Worm (Caenorhabditis elegans) whole organism, L3 larva: ENCODE results near the gene F22E5.6.
"Not testable (repeated sequence)": the region's sequence is repeated elsewhere in the genome, so short reads cannot be mapped to it uniquely, and the experiment has no call there.

Source experiments
- ZK546.5 ChIP-seq: sonication (generic microtip); optimal IDR thresholded peaks from 2 replicates; lab custom pipeline; 2017; ENCODE audit warnings: missing biosample characterization, missing genetic modification characterization
- aly-2 ChIP-seq: fragments of 150-350 bp; optimal IDR thresholded peaks from 2 replicates; lab custom pipeline; 2014; ENCODE audit warnings: missing biosample characterization, missing genetic modification characterization
- ama-1 ChIP-seq: fragments of 150-350 bp; optimal IDR thresholded peaks from 2 replicates; lab custom pipeline; 2018
- ceh-16 ChIP-seq: sonication (generic microtip); optimal IDR thresholded peaks from 2 replicates; lab custom pipeline; 2017; ENCODE audit warnings: missing biosample characterization, missing genetic modification characterization
- ceh-28 ChIP-seq: fragments of 150-350 bp; optimal IDR thresholded peaks from 2 replicates; lab custom pipeline; 2014; ENCODE audit warnings: missing biosample characterization, missing genetic modification reagents, missing genetic modification characterization
- ceh-82 ChIP-seq: fragments of 150-350 bp; optimal IDR thresholded peaks from 2 replicates; lab custom pipeline; 2014; ENCODE audit warnings: missing biosample characterization, missing genetic modification characterization
- egl-5 ChIP-seq: fragments of 150-350 bp; optimal IDR thresholded peaks from 2 replicates; lab custom pipeline; 2017; ENCODE audit warnings: missing biosample characterization, missing genetic modification reagents, missing genetic modification characterization, inconsistent platforms
- elt-1 ChIP-seq: fragments of 150-350 bp; optimal IDR thresholded peaks from 2 replicates; lab custom pipeline; 2014; ENCODE audit warnings: missing biosample characterization, missing genetic modification characterization
- elt-2 ChIP-seq: sonication (generic microtip); optimal IDR thresholded peaks from 2 replicates; lab custom pipeline; 2016; ENCODE audit warnings: missing genetic modification reagents, mild to moderate bottlenecking, missing genetic modification characterization, missing compliant biosample characterization
- elt-3 ChIP-seq, 3 experiments: fragments of 150-350 bp in 1 of 3; sonication (generic microtip) in 2 of 3; optimal IDR thresholded peaks; 2 replicates in 2 of 3; 4 replicates in 1 of 3; lab custom pipeline; 2014 to 2017; ENCODE audit warnings: missing biosample characterization in 3 of 3, missing genetic modification characterization in 3 of 3
- eor-1 ChIP-seq, 2 experiments: fragments of 150-350 bp; optimal IDR thresholded peaks; 2 replicates each; lab custom pipeline; 2014 to 2018; ENCODE audit warnings: missing biosample characterization in 2 of 2, missing genetic modification characterization in 2 of 2
- hmg-11 ChIP-seq: sonication (generic microtip); optimal IDR thresholded peaks from 2 replicates; lab custom pipeline; 2016; ENCODE audit warnings: missing genetic modification characterization, missing compliant biosample characterization
- jun-1 ChIP-seq: fragments of 150-350 bp; optimal IDR thresholded peaks from 2 replicates; lab custom pipeline; 2014; ENCODE audit warnings: missing biosample characterization, missing genetic modification reagents, missing genetic modification characterization
- lin-15B ChIP-seq: fragments of 150-350 bp; optimal IDR thresholded peaks from 2 replicates; lab custom pipeline; 2014; ENCODE audit warnings: missing biosample characterization, missing genetic modification characterization
- mdl-1 ChIP-seq: fragments of 150-350 bp; optimal IDR thresholded peaks from 2 replicates; lab custom pipeline; 2014; ENCODE audit warnings: missing biosample characterization, missing genetic modification characterization
- nfya-1 ChIP-seq: sonication (generic microtip); optimal IDR thresholded peaks from 2 replicates; lab custom pipeline; 2017; ENCODE audit warnings: missing genetic modification characterization, mild to moderate bottlenecking, missing compliant biosample characterization, antibody characterized with exemption, moderate library complexity; ENCODE audit not compliant: insufficient read depth
- nhr-11 ChIP-seq: fragments of 150-350 bp; optimal IDR thresholded peaks from 2 replicates; lab custom pipeline; 2014; ENCODE audit warnings: missing biosample characterization, missing genetic modification characterization
- nhr-12 ChIP-seq: fragments of 150-350 bp; optimal IDR thresholded peaks from 2 replicates; lab custom pipeline; 2014; ENCODE audit warnings: missing biosample characterization, missing genetic modification characterization
- nhr-23 ChIP-seq: fragments of 150-350 bp; optimal IDR thresholded peaks from 2 replicates; lab custom pipeline; 2014; ENCODE audit warnings: missing biosample characterization, missing genetic modification reagents, missing genetic modification characterization
- nhr-237 ChIP-seq: fragments of 150-350 bp; optimal IDR thresholded peaks from 2 replicates; lab custom pipeline; 2014; ENCODE audit warnings: missing biosample characterization, missing genetic modification characterization
- nhr-28 ChIP-seq: fragments of 150-350 bp; optimal IDR thresholded peaks from 2 replicates; lab custom pipeline; 2014; ENCODE audit warnings: missing biosample characterization, missing genetic modification characterization
- nhr-76 ChIP-seq: fragments of 150-350 bp; sonication (generic microtip); optimal IDR thresholded peaks from 5 replicates; lab custom pipeline; 2014; ENCODE audit warnings: missing biosample characterization, missing genetic modification characterization
- pha-4 ChIP-seq: fragments of 150-350 bp; optimal IDR thresholded peaks from 2 replicates; lab custom pipeline; 2014; ENCODE audit warnings: missing biosample characterization, missing genetic modification reagents, missing genetic modification characterization
- pqm-1 ChIP-seq: fragments of 150-350 bp; optimal IDR thresholded peaks from 2 replicates; lab custom pipeline; 2017; ENCODE audit warnings: missing biosample characterization, missing genetic modification characterization, inconsistent platforms
- skn-1 ChIP-seq: fragments of 150-350 bp; optimal IDR thresholded peaks from 2 replicates; lab custom pipeline; 2014; ENCODE audit warnings: missing biosample characterization, missing genetic modification characterization
- snpc-4 ChIP-seq: fragments of 150-350 bp; optimal IDR thresholded peaks from 2 replicates; lab custom pipeline; 2014; ENCODE audit warnings: missing biosample characterization, missing genetic modification characterization
- tbx-2 ChIP-seq: sonication (generic microtip); optimal IDR thresholded peaks from 2 replicates; lab custom pipeline; 2016; ENCODE audit warnings: mild to moderate bottlenecking, missing genetic modification characterization, missing compliant biosample characterization
- zag-1 ChIP-seq: fragments of 150-350 bp; optimal IDR thresholded peaks from 2 replicates; lab custom pipeline; 2014; ENCODE audit warnings: missing biosample characterization, missing genetic modification characterization

Gene F22E5.6

ce11 chrII:2611009-2611408 lies 38.6 kb upstream of the F22E5.6 start:
- no peak for TF ChIP-seq nhr-12 (tag; lab: Kevin White, UChicago)
- no peak for TF ChIP-seq pqm-1 (tag; lab: Kevin White, UChicago)
- no peak for TF ChIP-seq ZK546.5 (tag; lab: Kevin White, UChicago)
- no peak for TF ChIP-seq elt-3 (tag; optimal IDR thresholded peaks at IDR 0.05; lab: Kevin White, UChicago)
- TF ChIP-seq nhr-28 (tag; lab: Kevin White, UChicago): no peak
- no peak for TF ChIP-seq eor-1 (tag; optimal IDR thresholded peaks at IDR 0.05; lab: Kevin White, UChicago)
- no peak for TF ChIP-seq jun-1
- no peak for TF ChIP-seq nhr-23 (tag; lab: Kevin White, UChicago)
- no peak for TF ChIP-seq aly-2 (tag; lab: Kevin White, UChicago)
- TF ChIP-seq hmg-11: no peak
- TF ChIP-seq mdl-1 (tag; lab: Kevin White, UChicago): no peak
- TF ChIP-seq elt-2 (tag; lab: Kevin White, UChicago): no peak

- TF ChIP-seq snpc-4 (tag; lab: Kevin White, UChicago); jun-1; ceh-28 (tag; lab: Kevin White, UChicago): not testable (repeated sequence)
These were observed 37.4 kb upstream of the F22E5.6 start, which contains the start of gene D2062.13 for ce11 chrII:2612278-2612677. TSS of gene D2062.13 (plus strand) at chrII:2612578.

- TF ChIP-seq egl-5, nhr-237, zag-1 (tag; lab: Kevin White, UChicago): not testable (repeated sequence)
These were observed 33.0 kb upstream of the F22E5.6 start, which contains the start of gene msrp-5 for ce11 chrII:2616634-2617033. TSS of gene msrp-5 (plus strand) at chrII:2616934.

ce11 chrII:2619148-2619547 lies 30.5 kb upstream of the F22E5.6 start, which contains the start of gene msrp-6:
TSS of gene msrp-6 (plus strand) at chrII:2619448.
- TF ChIP-seq lin-15B (tag; lab: Kevin White, UChicago); jun-1; ama-1 (lab: Kevin White, UChicago): not testable (repeated sequence)
- TF ChIP-seq, all 47 proteins: peak for 0; not testable (repeated sequence) for 47

- TF ChIP-seq tbx-2 (no peak), nhr-23 (tag; lab: Kevin White, UChicago) (no peak), ceh-16 (tag; lab: Kevin White, UChicago) (no peak), ZK546.5 (tag; lab: Kevin White, UChicago) (no peak), nhr-11 (no peak), skn-1 (no peak)
These were observed 27.2 kb upstream of the F22E5.6 start, which contains the start of gene D2062.5 for ce11 chrII:2622480-2622879. TSS of gene D2062.5 (plus strand) at chrII:2622780.

ce11 chrII:2622936-2623452 lies 26.6 kb upstream of the F22E5.6 start, which contains the start of gene D2062.4:
TSS of gene D2062.4 (plus strand) at chrII:2623402.
- TF ChIP-seq ceh-28 (tag; lab: Kevin White, UChicago): peak; percentile 54

ce11 chrII:2624792-2625191 lies 24.8 kb upstream of the F22E5.6 start, which contains the start of gene lgc-28:
TSS of gene lgc-28 (plus strand) at chrII:2625092.
- no peak for TF ChIP-seq elt-2 (tag; lab: Kevin White, UChicago)

ce11 chrII:2627154-2627799 lies 22.4 kb upstream of the F22E5.6 start, which contains the start of gene sri-71:
TSS of gene sri-71 (plus strand) at chrII:2627749.
- TF ChIP-seq pha-4 (tag; lab: Kevin White, UChicago) (no peak), nhr-76 (tag; lab: Kevin White, UChicago) (no peak), elt-1 (tag; lab: Kevin White, UChicago) (no peak), ceh-82 (tag; lab: Kevin White, UChicago) (no peak), nfya-1 (tag; lab: Kevin White, UChicago) (no peak)
- TF ChIP-seq, all 47 proteins: peak for 0
